Worm (Caenorhabditis elegans) whole organism, L4/young adult: ENCODE measurements around the gene ZC443.2.

ENCODE experiments used
- dao-5 ChIP-seq: sonication (generic microtip); optimal IDR thresholded peaks from 2 replicates; lab custom pipeline; 2016; ENCODE audit warnings: missing genotype, missing genetic modification characterization, moderate library complexity, missing compliant biosample characterization
- him-1 ChIP-seq: sonication (generic microtip); optimal IDR thresholded peaks from 2 replicates; lab custom pipeline; 2016; ENCODE audit warnings: missing genotype, missing genetic modification reagents, missing genetic modification characterization, missing compliant biosample characterization

DNA sequence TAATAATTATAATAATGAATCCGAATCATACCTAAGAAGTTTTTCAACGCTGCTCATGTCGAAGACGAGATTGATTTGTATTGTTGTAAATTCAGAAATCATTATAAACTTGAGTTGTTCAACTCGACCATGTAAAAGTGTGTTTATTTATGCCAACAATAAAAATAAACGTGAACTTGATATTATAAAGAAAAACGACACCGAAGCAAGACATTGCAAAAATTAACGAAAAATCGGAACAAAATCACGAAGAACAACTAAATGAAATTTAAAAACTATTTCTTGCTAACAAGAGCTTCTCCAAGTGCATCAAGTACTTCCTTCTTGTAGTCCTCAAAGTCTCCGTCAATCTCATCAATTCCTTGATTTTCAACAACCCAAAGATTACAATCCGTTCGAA is 50.1 kb downstream of the ZC443.2 start, which contains the start of gene F18E2.15:
- TF ChIP-seq him-1 (no peak), dao-5 (tag; lab: Kevin White, UChicago) (no peak)
